Worm (Caenorhabditis elegans) whole organism, late embryonic: ENCODE data around the gene F56A8.3.

Experiments used
- F13H6.1 ChIP-seq: sonication (generic microtip); optimal IDR thresholded peaks from 2 replicates; lab custom pipeline; 2016; ENCODE audit warnings: missing genetic modification characterization, missing compliant biosample characterization
- ama-1 ChIP-seq: fragments of 150-350 bp; optimal IDR thresholded peaks from 2 replicates; lab custom pipeline; 2014
- ceh-2 ChIP-seq: sonication (generic microtip); optimal IDR thresholded peaks from 2 replicates; lab custom pipeline; 2016; ENCODE audit warnings: missing genotype, missing genetic modification characterization, missing compliant biosample characterization
- ceh-9 ChIP-seq: sonication (generic microtip); optimal IDR thresholded peaks from 2 replicates; lab custom pipeline; 2016; ENCODE audit warnings: mild to moderate bottlenecking, missing genetic modification characterization, inconsistent platforms, missing compliant biosample characterization
- eyg-1 ChIP-seq: sonication (generic microtip); optimal IDR thresholded peaks from 2 replicates; lab custom pipeline; 2016; ENCODE audit warnings: missing genotype, missing genetic modification characterization, missing compliant biosample characterization
- hlh-15 ChIP-seq: sonication (generic microtip); optimal IDR thresholded peaks from 2 replicates; lab custom pipeline; 2016; ENCODE audit warnings: missing genetic modification characterization, missing compliant biosample characterization
- hlh-30 ChIP-seq: sonication (generic microtip); optimal IDR thresholded peaks from 2 replicates; lab custom pipeline; 2017; ENCODE audit warnings: antibody characterized with exemption, missing genetic modification characterization, missing compliant biosample characterization; ENCODE audit not compliant: insufficient read depth
- lim-6 ChIP-seq: sonication (generic microtip); optimal IDR thresholded peaks from 2 replicates; lab custom pipeline; 2016; ENCODE audit warnings: missing genetic modification characterization, missing compliant biosample characterization
- nfya-1 ChIP-seq: sonication (generic microtip); optimal IDR thresholded peaks from 2 replicates; lab custom pipeline; 2017; ENCODE audit warnings: missing genetic modification characterization, mild to moderate bottlenecking, missing compliant biosample characterization, antibody characterized with exemption, moderate library complexity
- pag-3 ChIP-seq: sonication (generic microtip); optimal IDR thresholded peaks from 2 replicates; lab custom pipeline; 2016; ENCODE audit warnings: missing compliant biosample characterization, missing genetic modification characterization, borderline replicate concordance
- rnt-1 ChIP-seq: sonication (generic microtip); optimal IDR thresholded peaks from 2 replicates; lab custom pipeline; 2016; ENCODE audit warnings: missing genetic modification characterization, missing compliant biosample characterization
- sox-4 ChIP-seq: sonication (generic microtip); optimal IDR thresholded peaks from 2 replicates; lab custom pipeline; 2017; ENCODE audit warnings: mild to moderate bottlenecking, missing genetic modification characterization, inconsistent platforms, missing compliant biosample characterization

- TF ChIP-seq ama-1 (lab: Kevin White, UChicago) (no peak), rnt-1 (tag; lab: Kevin White, UChicago) (no peak), nfya-1 (tag; lab: Kevin White, UChicago) (no peak), F13H6.1 (no peak), lim-6 (tag; lab: Kevin White, UChicago) (no peak), pag-3 (tag; lab: Kevin White, UChicago) (no peak), ceh-9 (no peak), hlh-30 (no peak), hlh-15 (tag; lab: Kevin White, UChicago) (no peak), ceh-2 (no peak), sox-4 (no peak), eyg-1 (tag; lab: Kevin White, UChicago) (no peak)
Measured at ce11 chrIII:13272227-13272626, 15.5 kb downstream of the F56A8.3 start.
